Fruit fly (Drosophila melanogaster): ENCODE data around the gene CG6833.

The CG6833 gene

DNA sequence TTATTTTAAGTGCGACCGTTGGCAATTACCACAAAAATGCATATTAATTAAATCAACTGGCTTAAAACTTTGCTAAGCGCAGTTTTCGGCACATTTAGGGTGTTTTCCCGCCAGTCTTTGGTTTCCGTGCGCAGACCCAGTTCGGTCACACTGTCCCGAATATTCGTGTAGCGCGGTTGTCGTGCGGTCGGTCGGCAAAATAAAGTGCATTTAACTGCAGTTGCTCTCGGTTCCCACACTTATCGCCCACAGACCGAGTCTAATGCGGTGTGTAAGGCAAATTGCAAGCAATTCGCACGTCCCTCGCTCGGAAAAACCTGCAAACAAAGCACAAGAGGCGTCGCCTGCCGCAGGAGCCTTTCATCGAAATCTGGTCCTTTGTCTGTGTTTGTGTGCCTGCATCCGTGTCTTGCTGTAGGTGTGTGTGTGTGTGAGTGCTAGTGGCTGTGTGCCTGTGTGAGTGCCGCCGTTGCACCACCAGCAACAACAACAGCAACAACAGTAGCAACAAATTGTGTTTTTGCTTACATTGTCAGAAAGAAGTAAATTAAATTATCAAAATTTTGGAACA is 2.2 kb downstream of the CG6833 start, which contains the start of the genes CG13484 and Frl (continued):
- TF ChIP-seq hb (GFP tag; IDR thresholded peaks at IDR 0.05; ENCODE audit: partially characterized antibody) = no peak
- peak; percentile 89 for TF ChIP-seq CG12659 (GFP tag; optimal IDR thresholded peaks at IDR 0.05)
- no peak for TF ChIP-seq tup (GFP tag; optimal IDR thresholded peaks at IDR 0.05)
- no peak for TF ChIP-seq zf30C (GFP tag; optimal IDR thresholded peaks at IDR 0.05)
- TF ChIP-seq fd96Cb (tag; optimal IDR thresholded peaks at IDR 0.05) = no peak
- TF ChIP-seq mam (GFP tag; optimal IDR thresholded peaks at IDR 0.05) = no peak
- TF ChIP-seq usp (GFP tag; optimal IDR thresholded peaks at IDR 0.05) = no peak
- no peak for TF ChIP-seq D19B (GFP tag; optimal IDR thresholded peaks at IDR 0.05)
- TF ChIP-seq zen2 (GFP tag; IDR thresholded peaks at IDR 0.05; ENCODE audit: partially characterized antibody) = no peak
- TF ChIP-seq Doc2 (GFP tag; IDR thresholded peaks at IDR 0.05) = no peak
- peak; percentile 60 for TF ChIP-seq CG11504 (tag; optimal IDR thresholded peaks at IDR 0.05)
- no peak for TF ChIP-seq CG30403 (GFP tag; optimal IDR thresholded peaks at IDR 0.05)
- TF ChIP-seq crol (GFP tag; IDR thresholded peaks at IDR 0.05) = peak; percentile 33; the same call in 1 of the 2 replicates
- TF ChIP-seq CG10366 (GFP tag; IDR thresholded peaks at IDR 0.05) = no peak
- peak; percentile 12 for TF ChIP-seq CG4854 (GFP tag; optimal IDR thresholded peaks at IDR 0.05)
- TF ChIP-seq CG9727 (GFP tag; optimal IDR thresholded peaks at IDR 0.05) = peak; percentile 58
- peak; percentile 1 for TF ChIP-seq run (tag; optimal IDR thresholded peaks at IDR 0.05)
- TF ChIP-seq jumu (GFP tag; optimal IDR thresholded peaks at IDR 0.05) = peak; percentile 47
- TF ChIP-seq CG12219 (GFP tag; optimal IDR thresholded peaks at IDR 0.05) = peak; percentile 4
- TF ChIP-seq H15 (GFP tag; IDR thresholded peaks at IDR 0.05) = no peak
- TF ChIP-seq Optix (GFP tag; IDR thresholded peaks at IDR 0.05) = no peak
- TF ChIP-seq CG14710 (tag; optimal IDR thresholded peaks at IDR 0.05) = peak; percentile 67
- peak in 1 of 2 experiments; percentile 46 for TF ChIP-seq tll (GFP tag; optimal IDR thresholded peaks at IDR 0.05)
- no peak for TF ChIP-seq MTF-1 (GFP tag; optimal IDR thresholded peaks at IDR 0.05; ENCODE audit: borderline replicate concordance)
- TF ChIP-seq Hr51 (GFP tag; optimal IDR thresholded peaks at IDR 0.05) = peak in 1 of 2 experiments; percentile 16
- TF ChIP-seq tio (GFP tag; optimal IDR thresholded peaks at IDR 0.05) = no peak
- TF ChIP-seq YL-1 (GFP tag; optimal IDR thresholded peaks at IDR 0.05) = peak; percentile 89
- peak; percentile 9 for TF ChIP-seq hkb (optimal IDR thresholded peaks at IDR 0.05)
- TF ChIP-seq hkb (GFP tag; IDR thresholded peaks at IDR 0.05) = peak; percentile 21; the same call in 1 of the 2 replicates
- TF ChIP-seq knrl (GFP tag; IDR thresholded peaks at IDR 0.05; ENCODE audit: partially characterized antibody) = no peak; the same call in 2 of the 3 replicates
- TF ChIP-seq CG9215 (GFP tag; IDR thresholded peaks at IDR 0.05) = no peak
- TF ChIP-seq tgo (GFP tag; IDR thresholded peaks at IDR 0.05) = no peak
- no peak for TF ChIP-seq CG14860 (GFP tag; IDR thresholded peaks at IDR 0.05; ENCODE audit: partially characterized antibody)
- no peak for TF ChIP-seq CG7372 (GFP tag; IDR thresholded peaks at IDR 0.05)
- peak; percentile 29 for TF ChIP-seq zfh2 (GFP tag; optimal IDR thresholded peaks at IDR 0.05)
- TF ChIP-seq CG17359 (tag; optimal IDR thresholded peaks at IDR 0.05) = no peak
- TF ChIP-seq CG9932 (GFP tag; IDR thresholded peaks at IDR 0.05) = peak; percentile 39; the same call in 1 of the 2 replicates
- TF ChIP-seq CG6791 (GFP tag; IDR thresholded peaks at IDR 0.05; ENCODE audit: partially characterized antibody) = peak; percentile 55; the same call in 2 of the 3 replicates
- no peak for TF ChIP-seq CkIIα-i1 (GFP tag; IDR thresholded peaks at IDR 0.05)
- no peak for TF ChIP-seq org-1 (GFP tag; optimal IDR thresholded peaks at IDR 0.05)
- TF ChIP-seq Sin3A (optimal IDR thresholded peaks at IDR 0.05) = peak; percentile 82
- TF ChIP-seq Deaf1 (tag; optimal IDR thresholded peaks at IDR 0.05) = peak; percentile 87
- no peak for TF ChIP-seq kah (GFP tag; optimal IDR thresholded peaks at IDR 0.05)
- no peak for TF ChIP-seq sens-2 (GFP tag; IDR thresholded peaks at IDR 0.05)
- peak; percentile 1 for TF ChIP-seq Sry-β (GFP tag; optimal IDR thresholded peaks at IDR 0.05)
- no peak for TF ChIP-seq CG8359 (GFP tag; optimal IDR thresholded peaks at IDR 0.05; ENCODE audit: borderline replicate concordance)
- no peak for TF ChIP-seq Nf-YA (GFP tag; IDR thresholded peaks at IDR 0.05)
- TF ChIP-seq pnt (GFP tag; optimal IDR thresholded peaks at IDR 0.05) = peak; percentile 13
- TF ChIP-seq pzg (GFP tag; optimal IDR thresholded peaks at IDR 0.05) = peak; percentile 99
- TF ChIP-seq CG3281 (GFP tag; optimal IDR thresholded peaks at IDR 0.05) = no peak

Data from whole organism, embryonic.